Fruit fly (Drosophila melanogaster): Measurements from ENCODE around the gene CG46426.
A peak's percentile ranks its signal among the peaks of the same experiment; 100 is the strongest.

The CG46426 gene

DNA sequence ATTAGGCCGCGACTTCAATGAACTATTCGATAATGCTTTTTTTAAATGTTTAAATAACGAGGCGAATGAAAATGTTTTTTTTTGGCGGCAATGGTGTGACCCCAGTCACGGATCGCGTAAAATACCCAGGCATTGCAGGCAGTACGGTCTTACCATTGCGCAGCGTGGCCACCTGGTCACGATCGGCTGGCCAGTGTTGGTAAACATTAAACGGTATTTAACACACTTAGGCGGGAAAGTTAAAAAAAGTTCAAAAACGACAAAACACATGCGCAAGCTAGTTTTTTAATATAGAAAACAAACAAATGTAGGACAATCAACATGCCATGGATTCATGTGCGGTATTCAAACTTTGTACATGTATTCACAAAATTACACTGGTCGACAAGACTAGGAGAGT, 13.4 kb upstream of the CG46426 start, which contains the start of gene esc (continued):
- TF ChIP-seq phol (tag; optimal IDR thresholded peaks at IDR 0.05) = peak; percentile 49
- TF ChIP-seq az2 (GFP tag; optimal IDR thresholded peaks at IDR 0.05) = no peak
- TF ChIP-seq CG31224 (GFP tag; IDR thresholded peaks at IDR 0.05) = 0 out of 2 replicates have a peak, but pooled peaks have one; percentile 9
- no peak for TF ChIP-seq CG13123 (GFP tag; optimal IDR thresholded peaks at IDR 0.05)
- TF ChIP-seq CG10431 (GFP tag; optimal IDR thresholded peaks at IDR 0.05) = no peak
- TF ChIP-seq prd (optimal IDR thresholded peaks at IDR 0.05) = no peak
- TF ChIP-seq prd (GFP tag; IDR thresholded peaks at IDR 0.05) = peak; percentile 40; the same call in 1 of the 3 replicates
- no peak for TF ChIP-seq Neu2 (GFP tag; optimal IDR thresholded peaks at IDR 0.05; ENCODE audit: borderline replicate concordance)
- TF ChIP-seq Hr3 (GFP tag; optimal IDR thresholded peaks at IDR 0.05) = no peak
- TF ChIP-seq CG15073 (GFP tag; optimal IDR thresholded peaks at IDR 0.05) = no peak
- TF ChIP-seq jing (GFP tag; optimal IDR thresholded peaks at IDR 0.05) = no peak
- TF ChIP-seq CG3726 (GFP tag; IDR thresholded peaks at IDR 0.05) = no peak
- no peak for TF ChIP-seq Ada2b (GFP tag; IDR thresholded peaks at IDR 0.05)
- no peak for TF ChIP-seq trh (GFP tag; optimal IDR thresholded peaks at IDR 0.05)
- TF ChIP-seq CG4404 (GFP tag; IDR thresholded peaks at IDR 0.05) = no peak
- no peak for TF ChIP-seq so (GFP tag; IDR thresholded peaks at IDR 0.05)
- TF ChIP-seq CG7372 (GFP tag; IDR thresholded peaks at IDR 0.05) = no peak
- TF ChIP-seq mld (GFP tag; IDR thresholded peaks at IDR 0.05; ENCODE audit: partially characterized antibody) = no peak
- TF ChIP-seq Doc3 (GFP tag; IDR thresholded peaks at IDR 0.05; ENCODE audit: partially characterized antibody) = no peak
- TF ChIP-seq org-1 (GFP tag; optimal IDR thresholded peaks at IDR 0.05) = no peak
- no peak for TF ChIP-seq CG2875 (GFP tag; optimal IDR thresholded peaks at IDR 0.05)
- no peak for TF ChIP-seq TFAM (GFP tag; optimal IDR thresholded peaks at IDR 0.05)
- TF ChIP-seq pnt (GFP tag; optimal IDR thresholded peaks at IDR 0.05) = no peak
- TF ChIP-seq pzg (GFP tag; optimal IDR thresholded peaks at IDR 0.05) = peak; percentile 96
- no peak for TF ChIP-seq Awh (GFP tag; IDR thresholded peaks at IDR 0.05)
- no peak for TF ChIP-seq CG12071 (GFP tag; optimal IDR thresholded peaks at IDR 0.05)
- no peak for TF ChIP-seq CG11398 (GFP tag; optimal IDR thresholded peaks at IDR 0.05)
- no peak for TF ChIP-seq C15 (GFP tag; IDR thresholded peaks at IDR 0.05)
- no peak for TF ChIP-seq B-H2 (GFP tag; optimal IDR thresholded peaks at IDR 0.05)
- no peak for TF ChIP-seq CG17568 (GFP tag; optimal IDR thresholded peaks at IDR 0.05)
- TF ChIP-seq CG1602 (GFP tag; optimal IDR thresholded peaks at IDR 0.05) = peak; percentile 37
- peak; percentile 36; the same call in 1 of the 3 replicates for TF ChIP-seq CG34224 (GFP tag; IDR thresholded peaks at IDR 0.05; ENCODE audit: partially characterized antibody)
- TF ChIP-seq H2.0 (GFP tag; IDR thresholded peaks at IDR 0.05) = no peak
- no peak for TF ChIP-seq dmrt11E (tag; optimal IDR thresholded peaks at IDR 0.05)
- no peak for TF ChIP-seq CG10321 (GFP tag; IDR thresholded peaks at IDR 0.05)
- no peak for TF ChIP-seq ttk (GFP tag; IDR thresholded peaks at IDR 0.05)
- peak; percentile 23 for TF ChIP-seq CG9817 (tag; optimal IDR thresholded peaks at IDR 0.05)
- TF ChIP-seq CG11093 (GFP tag; IDR thresholded peaks at IDR 0.05) = no peak
- no peak for TF ChIP-seq CG4707 (GFP tag; optimal IDR thresholded peaks at IDR 0.05)
- TF ChIP-seq NfI (GFP tag; optimal IDR thresholded peaks at IDR 0.05) = no peak
- TF ChIP-seq CG9797 (GFP tag; optimal IDR thresholded peaks at IDR 0.05) = peak; percentile 94
- TF ChIP-seq CG12104 (GFP tag; optimal IDR thresholded peaks at IDR 0.05) = no peak
- no peak for TF ChIP-seq Asciz (GFP tag; optimal IDR thresholded peaks at IDR 0.05)
- TF ChIP-seq PHDP (tag; optimal IDR thresholded peaks at IDR 0.05) = no peak
- TF ChIP-seq CG33213 (GFP tag; optimal IDR thresholded peaks at IDR 0.05) = peak; percentile 70
- TF ChIP-seq CG2712 (tag; optimal IDR thresholded peaks at IDR 0.05) = no peak
- TF ChIP-seq trem (tag; optimal IDR thresholded peaks at IDR 0.05) = peak; percentile 61
- TF ChIP-seq CG13424 (tag; optimal IDR thresholded peaks at IDR 0.05) = no peak
- peak; percentile 39 for TF ChIP-seq CG13624 (GFP tag; optimal IDR thresholded peaks at IDR 0.05)
- TF ChIP-seq ken (GFP tag; IDR thresholded peaks at IDR 0.05) = peak; percentile 34; the same call in 1 of the 3 replicates
- TF ChIP-seq gfzf (GFP tag; optimal IDR thresholded peaks at IDR 0.05) = peak; percentile 96
- no peak for TF ChIP-seq CG18476 (GFP tag; optimal IDR thresholded peaks at IDR 0.05)
